Worm (Caenorhabditis elegans) whole organism, midembryonic: Measurements from ENCODE around the gene cox-5A.

Experiments
- T22C8.4 ChIP-seq: fragments of 200-800 bp; sonication (Bioruptor generic); IDR thresholded peaks from 2 replicates; pipeline ENCODE4 v1.3.6; 2022; ENCODE audit warnings: missing genetic modification characterization, missing compliant biosample characterization
- cog-1 ChIP-seq: sonication (generic microtip); optimal IDR thresholded peaks from 2 replicates; lab custom pipeline; 2016; ENCODE audit warnings: missing genetic modification characterization, missing compliant biosample characterization
- klf-2 ChIP-seq: fragments of 200-800 bp; sonication (Bioruptor generic); conservative IDR thresholded peaks from 2 replicates; pipeline ENCODE4 v1.3.6; 2022; ENCODE audit warnings: missing genetic modification reagents, missing genetic modification characterization, missing compliant biosample characterization
- med-1 ChIP-seq: sonication (generic microtip); optimal IDR thresholded peaks from 2 replicates; lab custom pipeline; 2017; ENCODE audit warnings: missing genetic modification characterization, mild to moderate bottlenecking, missing compliant biosample characterization, antibody characterized with exemption, missing genetic modification reagents; ENCODE audit not compliant: insufficient read depth
- ref-1 ChIP-seq: fragments of 200-800 bp; sonication (Bioruptor generic); conservative IDR thresholded peaks from 2 replicates; pipeline ENCODE4 v1.3.6; 2022; ENCODE audit warnings: missing genetic modification reagents, missing genetic modification characterization, missing compliant biosample characterization
- tab-1 ChIP-seq: fragments of 200-800 bp; sonication (Bioruptor generic); IDR thresholded peaks from 2 replicates; pipeline ENCODE4 v1.3.6; 2022; ENCODE audit warnings: missing genetic modification characterization, missing compliant biosample characterization
- ztf-29 ChIP-seq: fragments of 200-800 bp; sonication (Bioruptor generic); IDR thresholded peaks from 2 replicates; pipeline ENCODE4 v1.3.6; 2022; ENCODE audit warnings: missing genetic modification reagents, missing genetic modification characterization, missing compliant biosample characterization

ce11 chrIII:12942307-12942706, 37.0 kb downstream of the cox-5A start, which contains the start of gene unc-25:
- TF ChIP-seq med-1 (GFP tag; lab: Kevin White, UChicago): no peak
- TF ChIP-seq tab-1 (GFP tag; lab: Robert Waterston, UW): no peak
- TF ChIP-seq ref-1 (GFP tag; lab: Robert Waterston, UW): no peak
- no peak for TF ChIP-seq klf-2 (GFP tag; lab: Robert Waterston, UW)
- TF ChIP-seq ztf-29: no peak
- no peak for TF ChIP-seq T22C8.4
- TF ChIP-seq cog-1 (tag; lab: Kevin White, UChicago): no peak
